Worm (Caenorhabditis elegans): ENCODE results near the gene srx-32.

Gene srx-32

DNA sequence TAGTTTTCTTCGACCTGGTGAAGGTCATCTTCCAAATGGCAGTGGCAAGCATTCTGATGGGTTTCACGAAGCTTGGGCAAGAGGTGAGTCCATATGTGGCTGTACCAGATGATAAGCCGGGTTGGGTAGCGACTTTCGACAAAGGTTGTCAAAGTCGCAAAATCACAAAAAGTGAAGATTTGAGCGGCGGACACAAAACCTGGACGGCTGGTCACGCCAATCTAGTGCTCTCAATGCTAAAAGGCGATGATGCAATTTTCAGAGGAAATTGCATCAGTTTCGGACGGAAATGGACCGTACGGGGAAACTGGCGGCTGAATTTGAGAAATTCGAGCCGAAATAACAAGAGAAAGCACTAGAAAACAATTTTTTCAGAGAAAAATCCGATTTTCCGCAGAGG lies 23.3 kb downstream of the srx-32 start:
- TF ChIP-seq eyg-1 (tag; optimal IDR thresholded peaks at IDR 0.05): no peak
- no peak for TF ChIP-seq pha-4 (tag; optimal IDR thresholded peaks at IDR 0.05)
- no peak for TF ChIP-seq unc-86 (tag; optimal IDR thresholded peaks at IDR 0.05)
- no peak for TF ChIP-seq syd-9 (tag; optimal IDR thresholded peaks at IDR 0.05)
- TF ChIP-seq C08G9.2 (tag; optimal IDR thresholded peaks at IDR 0.05): no peak

ce11 chrV:794092-794491 lies 26.4 kb downstream of the srx-32 start:
- no peak for TF ChIP-seq hlh-13 (GFP tag; optimal IDR thresholded peaks at IDR 0.05)
- no peak for TF ChIP-seq eyg-1 (tag; optimal IDR thresholded peaks at IDR 0.05)
- TF ChIP-seq ceh-34 (tag; optimal IDR thresholded peaks at IDR 0.05): no peak
- TF ChIP-seq T23F11.4 (GFP tag; optimal IDR thresholded peaks at IDR 0.05): no peak
- no peak for TF ChIP-seq tbx-7 (tag; optimal IDR thresholded peaks at IDR 0.05)
- no peak for TF ChIP-seq K09A11.1 (tag; optimal IDR thresholded peaks at IDR 0.05; ENCODE audit: insufficient read depth)
- TF ChIP-seq lim-6 (tag; optimal IDR thresholded peaks at IDR 0.05): no peak
- no peak for TF ChIP-seq ets-4 (tag; optimal IDR thresholded peaks at IDR 0.05)
- no peak for TF ChIP-seq fkh-6 (tag; optimal IDR thresholded peaks at IDR 0.05)
- no peak for TF ChIP-seq lin-11 (tag; optimal IDR thresholded peaks at IDR 0.05)
- TF ChIP-seq ahr-1 (tag; optimal IDR thresholded peaks at IDR 0.05): no peak
- TF ChIP-seq ttx-3 (tag; optimal IDR thresholded peaks at IDR 0.05): no peak
- TF ChIP-seq dve-1 (tag; optimal IDR thresholded peaks at IDR 0.05): no peak
- TF ChIP-seq pha-2 (tag; optimal IDR thresholded peaks at IDR 0.05): no peak
- no peak for TF ChIP-seq ceh-24 (tag; optimal IDR thresholded peaks at IDR 0.05)
- TF ChIP-seq ceh-2 (tag; optimal IDR thresholded peaks at IDR 0.05): no peak
- no peak for TF ChIP-seq unc-3 (GFP tag; conservative IDR thresholded peaks at IDR 0.05)
- TF ChIP-seq unc-3 (tag; optimal IDR thresholded peaks at IDR 0.05): no peak
- TF ChIP-seq zip-5 (tag; optimal IDR thresholded peaks at IDR 0.05): no peak
- TF ChIP-seq hlh-15 (tag; optimal IDR thresholded peaks at IDR 0.05): no peak
- no peak for TF ChIP-seq C08G9.2 (tag; optimal IDR thresholded peaks at IDR 0.05)

DNA sequence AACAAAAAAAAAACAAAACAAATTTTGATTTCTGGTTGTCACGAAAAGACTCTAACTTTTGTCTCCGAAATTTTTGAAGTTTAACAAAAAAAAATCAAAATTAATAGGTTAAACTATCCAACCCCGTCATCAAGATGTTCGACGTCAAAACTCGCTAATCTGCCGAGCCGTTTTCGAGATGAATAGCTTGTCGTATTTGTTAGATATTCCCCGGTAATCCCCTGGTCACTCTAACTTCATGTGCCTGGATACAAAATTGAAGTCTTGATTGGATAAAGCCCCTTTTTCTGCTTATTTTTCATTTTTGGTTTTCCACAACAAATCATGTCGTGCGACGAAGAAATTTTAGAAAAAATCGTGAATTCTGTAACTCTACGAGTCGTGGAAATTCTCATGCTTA lies 38.1 kb downstream of the srx-32 start, which contains the start of gene srab-16:
TSS of gene srab-16 (plus strand) at position 301 of the 400 bp plus-strand sequence.
- TF ChIP-seq C08G9.2 (tag; optimal IDR thresholded peaks at IDR 0.05): no peak
- no peak for TF ChIP-seq dve-1 (tag; optimal IDR thresholded peaks at IDR 0.05)
- no peak for TF ChIP-seq unc-3 (GFP tag; conservative IDR thresholded peaks at IDR 0.05)
- no peak for TF ChIP-seq unc-3 (tag; optimal IDR thresholded peaks at IDR 0.05)
- no peak for TF ChIP-seq K09A11.1 (tag; optimal IDR thresholded peaks at IDR 0.05; ENCODE audit: insufficient read depth)
- no peak for TF ChIP-seq mec-3 (tag; optimal IDR thresholded peaks at IDR 0.05; ENCODE audit: borderline replicate concordance)
- no peak for TF ChIP-seq ztf-16 (tag; optimal IDR thresholded peaks at IDR 0.05)
- TF ChIP-seq npax-4 (tag; optimal IDR thresholded peaks at IDR 0.05): no peak
- no peak for TF ChIP-seq ceh-48 (tag; optimal IDR thresholded peaks at IDR 0.05)
- no peak for TF ChIP-seq ref-2 (tag; optimal IDR thresholded peaks at IDR 0.05)
- no peak for TF ChIP-seq gmeb-2 (tag; optimal IDR thresholded peaks at IDR 0.05)
- no peak for TF ChIP-seq hlh-13 (GFP tag; optimal IDR thresholded peaks at IDR 0.05)
- TF ChIP-seq pag-3 (tag; optimal IDR thresholded peaks at IDR 0.05; ENCODE audit: borderline replicate concordance): no peak
- no peak for TF ChIP-seq ceh-30 (tag; optimal IDR thresholded peaks at IDR 0.05)
- no peak for TF ChIP-seq odd-2 (tag; optimal IDR thresholded peaks at IDR 0.05)

DNA sequence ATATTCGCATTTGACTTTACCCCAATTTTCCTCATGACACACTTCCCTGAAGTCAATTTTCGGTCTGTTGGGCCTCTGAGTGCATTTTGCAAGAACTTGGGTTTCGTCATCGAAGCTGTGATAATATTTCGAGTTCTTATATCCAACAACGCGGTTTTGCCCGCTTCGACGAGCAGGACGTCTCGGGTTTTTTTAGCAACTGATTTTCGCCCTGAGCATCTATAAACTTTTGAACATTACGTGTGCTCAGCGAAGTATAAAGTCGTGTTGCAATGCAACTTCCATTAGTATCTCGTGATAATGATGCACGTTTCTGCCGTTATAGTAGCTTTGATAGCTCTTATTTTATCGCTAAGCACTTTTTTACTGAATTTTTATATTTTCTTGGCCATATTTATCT lies 40.5 kb downstream of the srx-32 start, which contains the start of gene srbc-60:
TSS of gene srbc-60 (plus strand) at position 301 of the 400 bp plus-strand sequence.
- TF ChIP-seq ttx-3 (tag; optimal IDR thresholded peaks at IDR 0.05) (no peak), ceh-19 (GFP tag; optimal IDR thresholded peaks at IDR 0.05) (no peak), lim-6 (tag; optimal IDR thresholded peaks at IDR 0.05) (no peak), hlh-6 (tag; optimal IDR thresholded peaks at IDR 0.05) (no peak), pax-1 (tag; optimal IDR thresholded peaks at IDR 0.05) (no peak), fkh-10 (GFP tag; optimal IDR thresholded peaks at IDR 0.05) (no peak), odd-2 (tag; optimal IDR thresholded peaks at IDR 0.05) (no peak), elt-2 (tag; optimal IDR thresholded peaks at IDR 0.05) (no peak), F13H6.1 (tag; optimal IDR thresholded peaks at IDR 0.05) (no peak), syd-9 (tag; optimal IDR thresholded peaks at IDR 0.05) (no peak), gmeb-2 (tag; optimal IDR thresholded peaks at IDR 0.05) (no peak), Y22D7AL.16 (tag; optimal IDR thresholded peaks at IDR 0.05) (no peak), unc-3 (GFP tag; conservative IDR thresholded peaks at IDR 0.05) (no peak), unc-3 (tag; optimal IDR thresholded peaks at IDR 0.05) (no peak), hlh-15 (tag; optimal IDR thresholded peaks at IDR 0.05) (no peak), ceh-22 (tag; optimal IDR thresholded peaks at IDR 0.05) (no peak), nhr-232 (tag; optimal IDR thresholded peaks at IDR 0.05) (no peak)
